Worm (Caenorhabditis elegans) whole organism, dauer: ENCODE measurements around the gene ifg-1.

Experiments
- unc-62 ChIP-seq: sonication (generic microtip); optimal IDR thresholded peaks from 2 replicates; lab custom pipeline; 2017; ENCODE audit warnings: missing biosample characterization, missing genetic modification reagents, missing genetic modification characterization

Gene ifg-1

ce11 chrII:8205612-8206011 is 11.4 kb upstream of the ifg-1 start:
- no peak for TF ChIP-seq unc-62 (GFP tag; lab: Kevin White, UChicago)

DNA sequence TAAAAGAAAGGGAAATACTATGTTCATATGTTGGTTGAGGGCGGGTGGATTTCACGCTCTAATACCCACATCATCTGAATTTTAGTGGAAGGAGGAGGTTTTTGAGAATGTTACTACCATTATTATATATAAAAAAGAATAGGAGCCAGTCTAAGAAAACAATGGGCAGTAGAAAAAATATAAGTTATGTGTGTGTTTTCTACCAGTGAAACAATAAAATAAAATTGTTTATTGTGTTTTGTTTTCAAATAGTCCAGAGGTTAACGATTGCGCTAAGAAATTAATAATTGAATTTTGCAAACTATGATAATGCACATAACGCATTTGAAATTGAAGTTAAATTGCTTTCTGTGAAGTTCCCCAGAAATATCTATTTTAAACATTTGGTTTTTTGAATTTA is 7.5 kb upstream of the ifg-1 start, which contains the start of gene M110.8:
TSS of gene M110.8 (minus strand) at position 101 of the 400 bp plus-strand sequence.
- no peak for TF ChIP-seq unc-62 (GFP tag; lab: Kevin White, UChicago)

DNA sequence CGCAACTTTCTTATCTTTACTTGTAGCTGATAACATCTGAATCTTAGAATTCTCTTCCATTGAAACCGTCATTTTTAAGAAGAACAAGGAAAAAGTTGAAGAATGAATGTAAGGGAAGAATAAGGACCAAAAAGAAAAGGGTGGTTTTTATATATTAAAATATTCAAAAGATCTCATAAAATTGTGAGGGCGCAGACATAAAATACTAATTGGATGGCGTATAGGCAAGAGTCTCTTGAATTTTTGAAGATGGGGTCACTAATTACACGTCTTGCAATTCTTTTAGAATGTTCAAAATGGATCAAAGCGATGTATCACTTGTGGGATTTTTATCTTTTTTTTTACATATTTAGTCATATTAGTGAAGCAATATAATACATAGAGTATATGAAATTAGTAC is 4.3 kb upstream of the ifg-1 start, which contains the start of gene twk-3:
TSS of gene twk-3 (minus strand) at position 101 of the 400 bp plus-strand sequence.
- TF ChIP-seq unc-62 (GFP tag; lab: Kevin White, UChicago), result no peak

DNA sequence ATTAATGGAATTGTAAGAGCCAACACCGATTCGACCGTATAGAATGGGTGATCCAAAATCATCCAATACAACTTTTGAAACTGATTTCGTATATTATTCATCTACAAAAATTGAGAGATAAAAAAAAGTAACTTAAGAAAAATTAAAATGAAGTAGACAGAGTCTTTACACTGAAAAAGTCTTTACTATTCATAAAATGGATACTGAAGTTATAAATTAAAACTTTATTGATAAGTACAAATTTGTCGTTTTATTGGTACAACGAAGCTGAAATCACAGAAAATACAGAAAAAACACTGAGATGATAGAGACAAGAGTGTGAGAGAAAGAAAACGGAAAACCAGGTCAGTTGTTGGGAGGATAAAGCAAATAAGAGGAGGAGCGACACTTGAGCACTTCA is 2.7 kb upstream of the ifg-1 start, which contains the start of gene M110.10:
TSS of gene M110.10 (minus strand) at position 101 of the 400 bp plus-strand sequence.
- TF ChIP-seq unc-62 (GFP tag; lab: Kevin White, UChicago), result no peak

- TF ChIP-seq unc-62 (GFP tag; lab: Kevin White, UChicago), result no peak
Measured at ce11 chrII:8216433-8216832, 589 bp upstream of the ifg-1 start, which contains the start of gene M110.3. TSS of gene M110.3 (minus strand) at chrII:8216616.

DNA sequence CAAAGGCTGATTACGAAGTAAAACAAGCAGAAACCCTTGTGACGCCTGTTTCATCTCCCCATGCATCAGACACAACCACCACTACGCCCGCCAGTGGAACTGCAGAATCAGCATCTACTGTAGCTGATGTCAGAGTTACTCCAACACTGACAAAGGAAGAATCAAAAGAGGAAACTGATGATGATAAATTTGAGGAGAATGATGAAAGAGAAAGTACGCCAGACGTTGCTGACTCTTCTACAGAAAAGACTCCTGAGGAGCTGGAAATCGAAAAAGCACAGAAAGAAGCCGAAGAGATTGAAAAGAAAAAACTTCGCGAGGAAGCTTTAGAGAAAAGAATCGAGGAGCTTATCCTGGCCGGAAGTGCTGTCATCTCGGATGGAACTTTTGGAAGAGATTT is 1.2 kb downstream of the ifg-1 start:
- TF ChIP-seq unc-62 (GFP tag; lab: Kevin White, UChicago), result no peak

DNA sequence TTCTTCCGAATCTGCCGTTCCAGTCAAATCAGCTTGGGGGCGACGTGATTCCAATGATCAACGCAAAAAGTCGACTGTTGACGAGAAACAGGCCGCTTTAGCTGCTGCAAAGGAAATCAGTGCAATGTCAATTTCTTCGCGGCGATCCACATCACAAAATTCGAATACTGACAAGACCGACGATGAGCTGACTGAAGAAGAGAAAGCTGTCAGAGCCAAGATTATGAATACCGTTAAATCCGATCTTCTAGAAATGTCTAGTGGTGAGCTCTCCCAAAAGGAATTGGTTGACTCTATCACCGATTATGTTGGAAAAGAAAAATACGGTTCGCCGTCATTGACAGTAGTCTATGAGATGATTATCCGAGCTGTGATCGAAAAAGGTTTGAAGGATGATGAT is 3.2 kb downstream of the ifg-1 start:
- no peak for TF ChIP-seq unc-62 (GFP tag; lab: Kevin White, UChicago)

DNA sequence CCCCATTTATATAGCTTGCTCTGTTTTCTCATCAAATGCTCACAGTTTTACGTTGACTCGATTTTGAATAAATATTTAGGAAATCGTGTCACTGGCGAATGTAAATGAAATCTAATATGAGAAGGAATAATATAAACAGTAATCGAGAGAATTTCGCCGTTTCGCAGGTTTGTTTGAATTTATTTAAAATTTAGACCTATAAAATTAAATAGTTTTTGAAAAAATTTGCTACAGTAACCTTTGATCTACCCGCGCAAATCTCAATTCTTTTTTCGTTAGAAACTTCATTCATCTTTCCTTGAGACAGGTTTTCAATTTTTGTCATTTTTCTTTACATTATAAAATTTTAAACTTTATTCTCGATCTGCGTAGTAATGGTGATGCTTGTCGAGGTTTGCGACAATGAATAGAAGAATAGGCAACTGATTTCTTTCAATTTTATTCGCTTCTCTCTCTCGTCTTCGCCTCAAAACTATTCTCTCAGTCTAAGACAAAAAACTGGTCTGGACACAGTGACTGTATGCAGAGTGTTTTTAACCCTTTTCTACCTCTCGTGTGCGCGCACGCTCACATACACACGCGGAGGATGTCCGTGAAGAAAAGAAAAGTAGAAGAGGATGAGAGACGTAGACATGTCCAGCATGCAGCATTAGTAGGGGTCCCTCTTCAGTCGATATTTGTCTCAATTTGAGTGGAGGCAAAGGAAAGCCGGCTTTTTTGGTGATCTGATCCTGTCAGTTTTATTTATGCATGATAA is 5.5 kb downstream of the ifg-1 start, which contains the start of gene dab-1:
TSS of gene dab-1 (plus strand) at position 78 of the 757 bp plus-strand sequence.
- TF ChIP-seq unc-62 (GFP tag; lab: Kevin White, UChicago), result no peak

DNA sequence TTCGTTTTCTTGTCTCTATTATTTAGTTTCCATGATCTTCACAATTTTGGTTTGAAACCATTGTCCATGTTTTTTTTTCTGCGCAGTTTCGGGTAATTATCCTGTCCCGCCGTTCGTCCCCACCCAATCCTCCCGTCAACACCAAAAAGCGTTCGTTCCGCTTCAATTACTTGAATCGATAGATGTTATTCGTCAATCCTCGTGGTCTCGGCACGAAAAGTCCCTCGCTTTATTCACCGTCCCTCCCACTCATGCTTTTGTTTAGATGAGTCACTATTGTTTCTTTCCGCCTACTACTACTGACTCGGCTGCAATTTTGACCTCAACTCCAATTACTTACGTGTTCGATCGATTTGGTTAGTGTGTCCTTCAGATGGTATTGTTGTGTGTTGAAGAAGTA is 6.4 kb downstream of the ifg-1 start:
- no peak for TF ChIP-seq unc-62 (GFP tag; lab: Kevin White, UChicago)

ce11 chrII:8223945-8224344 is 6.9 kb downstream of the ifg-1 start:
- TF ChIP-seq unc-62 (GFP tag; lab: Kevin White, UChicago), result no peak

- no peak for TF ChIP-seq unc-62 (GFP tag; lab: Kevin White, UChicago)
Measured at ce11 chrII:8224623-8225022, 7.6 kb downstream of the ifg-1 start.

DNA sequence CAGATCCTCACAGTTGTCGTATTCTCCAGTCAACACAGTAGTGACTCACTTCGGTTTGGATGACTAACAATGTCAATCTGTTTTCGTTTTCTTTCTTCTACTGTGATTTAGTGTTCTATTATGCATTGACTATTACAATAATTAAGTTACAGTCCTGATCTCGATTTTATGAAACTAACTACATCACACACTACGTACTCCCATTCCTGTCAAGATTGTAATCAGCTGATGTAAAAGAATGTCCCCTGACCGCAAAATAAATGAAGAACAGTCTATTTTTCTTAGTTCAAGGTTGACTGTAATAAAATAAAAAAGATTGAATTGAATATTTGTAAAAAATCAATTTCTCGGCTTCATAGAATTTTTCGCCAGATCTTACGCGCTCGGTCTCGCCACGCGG is 8.3 kb downstream of the ifg-1 start:
- no peak for TF ChIP-seq unc-62 (GFP tag; lab: Kevin White, UChicago)

- TF ChIP-seq unc-62 (GFP tag; lab: Kevin White, UChicago), result no peak
Measured at ce11 chrII:8225914-8226313, 8.9 kb downstream of the ifg-1 start.

- TF ChIP-seq unc-62 (GFP tag; lab: Kevin White, UChicago), result no peak
Measured at ce11 chrII:8226475-8226874, 9.5 kb downstream of the ifg-1 start.

DNA sequence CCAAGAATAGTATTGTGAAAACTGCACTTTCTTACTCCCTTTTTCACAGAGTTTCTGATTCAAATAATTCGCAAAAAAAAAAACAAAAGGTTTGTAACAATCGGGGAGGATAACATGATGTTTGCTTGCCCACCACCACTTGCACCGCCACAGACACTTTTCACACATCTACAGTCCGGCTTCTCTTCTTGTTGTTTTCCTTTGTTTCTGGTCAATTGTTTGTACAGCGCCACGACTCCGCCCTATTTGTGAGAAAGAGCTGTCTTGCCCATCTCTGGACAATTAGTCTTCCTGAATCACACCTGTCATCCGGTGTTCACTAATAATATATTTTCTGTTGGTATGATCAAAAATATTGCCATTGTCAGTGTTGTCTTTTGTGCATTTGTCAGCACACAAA is 14.0 kb downstream of the ifg-1 start, which contains the start of gene M110.9:
TSS of gene M110.9 (plus strand) at position 301 of the 400 bp plus-strand sequence.
- no peak for TF ChIP-seq unc-62 (GFP tag; lab: Kevin White, UChicago)

DNA sequence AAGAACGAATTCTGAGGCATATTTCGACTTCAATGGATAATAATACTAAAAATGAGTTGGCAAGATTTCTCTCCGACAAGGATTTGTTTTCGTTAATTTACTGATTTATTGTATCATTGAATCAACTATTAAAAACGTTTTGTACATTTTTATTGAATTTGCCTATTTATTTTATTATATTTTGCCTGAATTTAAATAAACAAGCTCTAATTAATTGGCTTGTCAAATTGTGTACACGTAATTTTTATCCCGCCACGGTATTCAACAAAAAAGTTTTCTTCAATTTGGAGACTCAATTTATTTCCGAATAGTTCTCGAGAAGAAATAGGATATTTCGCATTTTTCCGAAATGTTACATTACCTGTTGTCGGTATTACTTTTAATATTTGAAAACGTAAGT is 15.5 kb downstream of the ifg-1 start, which contains the start of gene M110.7:
TSS of gene M110.7 (plus strand) at position 301 of the 400 bp plus-strand sequence.
- no peak for TF ChIP-seq unc-62 (GFP tag; lab: Kevin White, UChicago)

DNA sequence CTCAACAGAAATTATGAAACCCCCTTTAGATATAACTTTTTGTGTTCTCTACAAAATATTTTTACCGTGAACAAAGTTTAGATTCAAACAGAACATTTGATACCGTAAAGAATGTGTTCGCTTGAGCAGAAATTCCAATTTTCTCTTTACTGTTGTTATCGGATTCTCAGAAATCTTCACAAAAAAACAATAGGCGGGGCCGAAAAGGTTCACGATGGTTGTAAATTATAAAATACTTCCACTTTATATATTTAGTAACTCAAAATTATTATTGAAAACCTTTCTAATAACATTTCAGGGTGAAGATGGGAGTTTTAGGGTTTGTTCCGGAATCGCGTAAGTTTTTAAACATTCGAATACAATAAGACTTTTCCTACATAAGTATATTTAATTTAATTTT is 21.1 kb downstream of the ifg-1 start, which contains the start of gene nlp-5:
TSS of gene nlp-5 (plus strand) at position 301 of the 400 bp plus-strand sequence.
- TF ChIP-seq unc-62 (GFP tag; lab: Kevin White, UChicago), result no peak
